Fruit fly (Drosophila melanogaster) whole organism, embryonic: Measurements from ENCODE around the gene CG7656.

Experiments used
- Abd-B ChIP-seq: fragments of 200-800 bp; sonication (Bioruptor generic); optimal IDR thresholded peaks from 2 replicates; lab custom pipeline; 2018; ENCODE audit warnings: missing biosample characterization, mild to moderate bottlenecking, missing genetic modification characterization, moderate library complexity
- CG10959 ChIP-seq: fragments of 200-800 bp; sonication (Bioruptor generic); IDR thresholded peaks from 2 replicates; pipeline ENCODE4 v1.3.6; 2022; ENCODE audit warnings: missing biosample characterization, missing genetic modification characterization
- CG10979 ChIP-seq: fragments of 200-800 bp; sonication (Bioruptor generic); optimal IDR thresholded peaks from 2 replicates; lab custom pipeline; 2018; ENCODE audit warnings: missing biosample characterization, mild to moderate bottlenecking, missing genetic modification characterization, moderate library complexity
- CG11247 ChIP-seq: fragments of 200-800 bp; sonication (Bioruptor generic); IDR thresholded peaks from 2 replicates; pipeline ENCODE4 v1.3.6; 2022; ENCODE audit warnings: missing biosample characterization, missing genetic modification characterization
- CG11696 ChIP-seq: fragments of 200-800 bp; sonication (Bioruptor generic); IDR thresholded peaks from 2 replicates; pipeline ENCODE4 v1.3.6; 2022; ENCODE audit warnings: missing biosample characterization, missing genetic modification characterization
- CG14965 ChIP-seq: fragments of 200-800 bp; sonication (Bioruptor generic); optimal IDR thresholded peaks from 2 replicates; lab custom pipeline; 2016; ENCODE audit warnings: missing biosample characterization, missing genetic modification characterization, borderline replicate concordance
- CG15073 ChIP-seq: fragments of 200-800 bp; sonication (Bioruptor generic); optimal IDR thresholded peaks from 2 replicates; lab custom pipeline; 2016; ENCODE audit warnings: missing biosample characterization, missing genetic modification characterization
- CG1529 ChIP-seq: fragments of 200-800 bp; sonication (Bioruptor generic); optimal IDR thresholded peaks from 3 replicates; lab custom pipeline; 2018; ENCODE audit warnings: missing biosample characterization, missing genetic modification characterization
- CG1602 ChIP-seq: fragments of 200-800 bp; sonication (Bioruptor generic); optimal IDR thresholded peaks from 3 replicates; lab custom pipeline; 2016; ENCODE audit warnings: missing biosample characterization, missing genetic modification characterization
- CG17829 ChIP-seq: fragments of 200-800 bp; optimal IDR thresholded peaks from 2 replicates; lab custom pipeline; 2019; ENCODE audit warnings: missing biosample characterization, mild to moderate bottlenecking, missing genetic modification characterization, moderate library complexity
- CG18262 ChIP-seq: fragments of 200-800 bp; optimal IDR thresholded peaks from 3 replicates; lab custom pipeline; 2019; ENCODE audit warnings: missing biosample characterization, mild to moderate bottlenecking, missing genetic modification characterization, moderate library complexity
- CG33213 ChIP-seq: fragments of 200-800 bp; sonication (Bioruptor generic); optimal IDR thresholded peaks from 3 replicates; lab custom pipeline; 2016; ENCODE audit warnings: missing biosample characterization, missing genetic modification characterization
- CG3726 ChIP-seq: fragments of 200-800 bp; sonication (Bioruptor generic); IDR thresholded peaks from 3 replicates; pipeline ENCODE4, ENCODE4 v1.3.6; 2022; ENCODE audit warnings: missing biosample characterization, missing genetic modification characterization
- CG4617 ChIP-seq: fragments of 200-800 bp; sonication (Bioruptor generic); optimal IDR thresholded peaks from 3 replicates; lab custom pipeline; 2016; ENCODE audit warnings: missing biosample characterization, missing genetic modification characterization, borderline replicate concordance
- CG6854 ChIP-seq: fragments of 200-800 bp; sonication (Bioruptor generic); optimal IDR thresholded peaks from 3 replicates; lab custom pipeline; 2017; ENCODE audit warnings: missing biosample characterization, mild to moderate bottlenecking, missing genetic modification characterization
- CG7271 ChIP-seq: fragments of 200-800 bp; sonication (Bioruptor generic); optimal IDR thresholded peaks from 2 replicates; lab custom pipeline; 2018; ENCODE audit warnings: missing biosample characterization, mild to moderate bottlenecking, missing genetic modification characterization, moderate library complexity
- CG7556 ChIP-seq: fragments of 200-800 bp; sonication (Bioruptor generic); optimal IDR thresholded peaks from 2 replicates; lab custom pipeline; 2017; ENCODE audit warnings: missing biosample characterization, mild to moderate bottlenecking, missing genetic modification characterization
- CG8281 ChIP-seq: fragments of 200-800 bp; sonication (Bioruptor generic); optimal IDR thresholded peaks from 2 replicates; lab custom pipeline; 2018; ENCODE audit warnings: missing biosample characterization, mild to moderate bottlenecking, missing genetic modification characterization, moderate library complexity
- CG8478 ChIP-seq: fragments of >200 bp; optimal IDR thresholded peaks from 2 replicates; lab custom pipeline; 2018
- CG8765 ChIP-seq: fragments of 200-800 bp; sonication (Bioruptor generic); IDR thresholded peaks from 2 replicates; pipeline ENCODE4 v1.3.6; 2022; ENCODE audit warnings: missing biosample characterization, missing genetic modification characterization
- CG9215 ChIP-seq: fragments of 200-800 bp; sonication (Bioruptor generic); IDR thresholded peaks from 2 replicates; pipeline ENCODE4 v1.3.6; 2022; ENCODE audit warnings: missing biosample characterization, missing genetic modification characterization
- CG9437 ChIP-seq: fragments of 200-800 bp; sonication (Bioruptor generic); optimal IDR thresholded peaks from 2 replicates; lab custom pipeline; 2018; ENCODE audit warnings: missing biosample characterization, mild to moderate bottlenecking, missing genetic modification characterization
- CG9817 ChIP-seq: fragments of 200-800 bp; sonication (Bioruptor generic); optimal IDR thresholded peaks from 2 replicates; lab custom pipeline; 2018; ENCODE audit warnings: missing biosample characterization, mild to moderate bottlenecking, missing genetic modification characterization, moderate library complexity
- Camta ChIP-seq: fragments of 200-800 bp; sonication (Bioruptor generic); optimal IDR thresholded peaks from 2 replicates; lab custom pipeline; 2016; ENCODE audit warnings: missing biosample characterization, missing genetic modification characterization
- Dad ChIP-seq: fragments of 200-800 bp; sonication (Bioruptor generic); optimal IDR thresholded peaks from 3 replicates; lab custom pipeline; 2016; ENCODE audit warnings: missing biosample characterization, missing genetic modification characterization
- Dfd ChIP-seq, 2 experiments: fragments of >200 bp; optimal IDR thresholded peaks; 2 replicates each; lab custom pipeline; 2017; ENCODE audit warnings: missing biosample characterization in 2 of 2, missing genetic modification characterization in 2 of 2
- Dp ChIP-seq: fragments of 200-800 bp; sonication (Bioruptor generic); optimal IDR thresholded peaks from 2 replicates; lab custom pipeline; 2018; ENCODE audit warnings: missing biosample characterization, mild to moderate bottlenecking, missing genetic modification characterization, moderate library complexity
- H2.0 ChIP-seq: fragments of 200-800 bp; sonication (Bioruptor generic); IDR thresholded peaks from 2 replicates; pipeline ENCODE4 v1.3.6; 2022; ENCODE audit warnings: missing biosample characterization, missing genetic modification characterization
- Hand ChIP-seq: fragments of 200-800 bp; sonication (Bioruptor generic); optimal IDR thresholded peaks from 2 replicates; lab custom pipeline; 2017; ENCODE audit warnings: mild to moderate bottlenecking, missing biosample characterization, missing genetic modification reagents, missing genetic modification characterization
- Lpt ChIP-seq: fragments of >200 bp; optimal IDR thresholded peaks from 2 replicates; lab custom pipeline; 2018; ENCODE audit warnings: missing biosample characterization, missing genetic modification characterization
- Meics ChIP-seq: fragments of 200-800 bp; sonication (Bioruptor generic); optimal IDR thresholded peaks from 2 replicates; lab custom pipeline; 2017; ENCODE audit warnings: missing biosample characterization, mild to moderate bottlenecking, missing genetic modification characterization
- Neu2 ChIP-seq: fragments of 200-800 bp; sonication (Bioruptor generic); optimal IDR thresholded peaks from 3 replicates; lab custom pipeline; 2016; ENCODE audit warnings: missing biosample characterization, missing genetic modification characterization, borderline replicate concordance
- NfI ChIP-seq: fragments of 200-800 bp; sonication (Bioruptor generic); optimal IDR thresholded peaks from 3 replicates; lab custom pipeline; 2018; ENCODE audit warnings: missing biosample characterization, mild to moderate bottlenecking, missing genetic modification characterization, moderate library complexity
- Oaz ChIP-seq: fragments of 200-800 bp; sonication (Bioruptor generic); IDR thresholded peaks from 2 replicates; pipeline ENCODE4 v1.3.6; 2022; ENCODE audit warnings: missing biosample characterization, missing genetic modification characterization
- Opbp ChIP-seq: fragments of 200-800 bp; sonication (Bioruptor generic); IDR thresholded peaks from 3 replicates; pipeline ENCODE4 v1.3.6; 2022; ENCODE audit warnings: missing biosample characterization, missing genetic modification characterization; ENCODE audit not compliant: partially characterized antibody
- Ssrp ChIP-seq: fragments of 200-800 bp; sonication (Bioruptor generic); optimal IDR thresholded peaks from 2 replicates; lab custom pipeline; 2018; ENCODE audit warnings: missing biosample characterization, mild to moderate bottlenecking, missing genetic modification characterization, moderate library complexity
- Usf ChIP-seq: fragments of 200-800 bp; sonication (Bioruptor generic); optimal IDR thresholded peaks from 2 replicates; lab custom pipeline; 2017; ENCODE audit warnings: missing genotype, missing biosample characterization, missing genetic modification characterization
- abd-A ChIP-seq: fragments of 200-800 bp; sonication (Bioruptor generic); optimal IDR thresholded peaks from 3 replicates; lab custom pipeline; 2019; ENCODE audit warnings: missing biosample characterization, mild to moderate bottlenecking, missing genetic modification characterization, moderate library complexity
- danr ChIP-seq: fragments of 200-800 bp; sonication (Bioruptor generic); IDR thresholded peaks from 2 replicates; pipeline ENCODE4 v1.3.6; 2022; ENCODE audit warnings: missing biosample characterization, missing genetic modification characterization
- dm ChIP-seq: fragments of 200-800 bp; sonication (Bioruptor generic); optimal IDR thresholded peaks from 3 replicates; lab custom pipeline; 2016; ENCODE audit warnings: missing biosample characterization, missing genetic modification characterization
- ems ChIP-seq: fragments of 200-800 bp; sonication (Bioruptor generic); optimal IDR thresholded peaks from 3 replicates; lab custom pipeline; 2016; ENCODE audit warnings: missing biosample characterization, missing genetic modification characterization
- fd64A ChIP-seq: fragments of 200-800 bp; sonication (Bioruptor generic); optimal IDR thresholded peaks from 3 replicates; lab custom pipeline; 2018; ENCODE audit warnings: missing biosample characterization, mild to moderate bottlenecking, missing genetic modification characterization
- fd96Cb ChIP-seq: fragments of 200-800 bp; sonication (Bioruptor generic); optimal IDR thresholded peaks from 2 replicates; lab custom pipeline; 2018; ENCODE audit warnings: missing biosample characterization, mild to moderate bottlenecking, missing genetic modification characterization, moderate library complexity
- gro ChIP-seq: fragments of 200-800 bp; sonication (Bioruptor generic); optimal IDR thresholded peaks from 2 replicates; lab custom pipeline; 2016; ENCODE audit warnings: missing biosample characterization, missing genetic modification characterization
- h ChIP-seq: fragments of >200 bp; optimal IDR thresholded peaks from 2 replicates; lab custom pipeline; 2017
- ind ChIP-seq: fragments of 200-800 bp; sonication (Bioruptor generic); optimal IDR thresholded peaks from 3 replicates; lab custom pipeline; 2016; ENCODE audit warnings: missing biosample characterization, missing genetic modification characterization
- lov ChIP-seq, 2 experiments: fragments of 200-800 bp in 1 of 2; fragments of >200 bp in 1 of 2; sonication (Bioruptor generic) in 1 of 2; IDR thresholded peaks in 1 of 2; optimal IDR thresholded peaks in 1 of 2; 2 replicates in 1 of 2; 3 replicates in 1 of 2; pipeline versions ENCODE4 v1.3.6 to Lab custom; 2017 to 2022; ENCODE audit warnings: missing biosample characterization in 1 of 2, missing genetic modification characterization in 1 of 2
- nmo ChIP-seq: fragments of 200-800 bp; sonication (Bioruptor generic); optimal IDR thresholded peaks from 2 replicates; lab custom pipeline; 2018; ENCODE audit warnings: missing biosample characterization, mild to moderate bottlenecking, missing genetic modification characterization, moderate library complexity
- wek ChIP-seq: fragments of 200-800 bp; sonication (Bioruptor generic); optimal IDR thresholded peaks from 3 replicates; lab custom pipeline; 2018; ENCODE audit warnings: missing biosample characterization, mild to moderate bottlenecking, missing genetic modification characterization, moderate library complexity
- yki ChIP-seq: fragments of >200 bp; optimal IDR thresholded peaks from 3 replicates; lab custom pipeline; 2018

The CG7656 gene

DNA sequence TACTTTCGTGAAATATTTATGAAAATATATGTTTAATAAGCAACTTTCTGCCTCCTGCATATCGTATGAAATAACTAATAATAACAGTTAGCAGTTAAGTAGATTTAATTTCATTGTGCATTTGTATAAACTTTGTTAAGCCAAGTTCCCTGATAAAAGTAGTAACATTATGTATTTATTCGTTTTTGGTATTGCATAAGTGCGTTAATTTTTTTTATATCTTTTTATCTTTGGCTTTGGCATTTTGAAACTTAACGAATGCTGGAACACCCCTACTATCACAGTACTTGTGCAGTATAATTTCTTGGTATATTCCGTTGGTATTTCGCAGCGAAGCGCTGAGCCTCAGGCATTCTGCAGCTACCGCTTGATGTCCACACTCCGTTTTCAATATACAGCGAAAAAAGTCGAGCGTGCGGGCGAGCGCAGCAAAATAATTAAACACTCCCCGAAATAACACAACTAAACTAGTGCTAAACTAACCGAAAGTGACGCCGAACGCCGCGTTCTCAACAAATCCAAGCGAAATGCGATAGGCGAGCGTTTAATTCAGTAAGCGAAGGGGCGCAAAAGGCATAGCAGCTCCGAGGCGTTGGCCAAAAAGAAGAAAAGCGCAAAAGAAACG is 651 bp upstream of the CG7656 start, which contains the start of gene RhoGAP71E (continued):
- TF ChIP-seq CG1529 (GFP tag; lab: Kevin White, UChicago) = no peak
- 0 out of 2 replicates have a peak, but pooled peaks have one; percentile 47 for TF ChIP-seq H2.0 (GFP tag; lab: Robert Waterston, UW)
- no peak for TF ChIP-seq dm
- TF ChIP-seq Oaz = 0 out of 2 replicates have a peak, but pooled peaks have one; percentile 32
- no peak for TF ChIP-seq CG6854 (GFP tag; lab: Kevin White, UChicago)
- peak; percentile 32 for TF ChIP-seq CG9817
- TF ChIP-seq CG11247 = peak; percentile 39; the same call in 1 of the 2 replicates
- no peak for TF ChIP-seq CG1602 (GFP tag; lab: Kevin White, UChicago)
- no peak for TF ChIP-seq Lpt (GFP tag; lab: Kevin White, UChicago)
- no peak for TF ChIP-seq Abd-B
- no peak for TF ChIP-seq CG7271 (tag; lab: Kevin White, UChicago)
- peak; percentile 51 for TF ChIP-seq CG33213
- no peak for TF ChIP-seq nmo (GFP tag; lab: Kevin White, UChicago)
- no peak for TF ChIP-seq CG10959 (GFP tag; lab: Robert Waterston, UW)
- TF ChIP-seq CG11696 = peak; percentile 36; the same call in 1 of the 2 replicates
- TF ChIP-seq CG15073 (GFP tag; lab: Kevin White, UChicago) = no peak
- peak; percentile 6 for TF ChIP-seq CG7556 (GFP tag; lab: Kevin White, UChicago)
- no peak for TF ChIP-seq Dfd (GFP tag; optimal IDR thresholded peaks at IDR 0.05; lab: Kevin White, UChicago)
- TF ChIP-seq ind = no peak
- peak; percentile 22 for TF ChIP-seq gro (GFP tag; lab: Kevin White, UChicago)
- no peak for TF ChIP-seq ems (GFP tag; lab: Kevin White, UChicago)
- TF ChIP-seq lov (optimal IDR thresholded peaks at IDR 0.05; lab: Kevin White, UChicago) = no peak
- TF ChIP-seq lov (GFP tag; IDR thresholded peaks at IDR 0.05; lab: Robert Waterston, UW) = 0 out of 3 replicates have a peak, but pooled peaks have one; percentile 28
- peak; percentile 62 for TF ChIP-seq Meics (GFP tag; lab: Kevin White, UChicago)
- peak; percentile 18 for TF ChIP-seq Hand (GFP tag; lab: Kevin White, UChicago)
- TF ChIP-seq yki (lab: Kevin White, UChicago) = no peak
- TF ChIP-seq Camta (GFP tag; lab: Kevin White, UChicago) = no peak
- no peak for TF ChIP-seq CG9437 (GFP tag; lab: Kevin White, UChicago)
- TF ChIP-seq Opbp (GFP tag; lab: Robert Waterston, UW) = peak; percentile 66; the same call in 2 of the 3 replicates
- TF ChIP-seq CG17829 (tag; lab: Kevin White, UChicago) = peak; percentile 73
- TF ChIP-seq fd96Cb (tag; lab: Kevin White, UChicago) = peak; percentile 31
- TF ChIP-seq h (lab: Kevin White, UChicago) = no peak
- no peak for TF ChIP-seq CG8765
- peak; percentile 59 for TF ChIP-seq CG4617
- no peak for TF ChIP-seq Neu2
- no peak for TF ChIP-seq abd-A (tag; lab: Kevin White, UChicago)
- no peak for TF ChIP-seq CG14965 (GFP tag; lab: Kevin White, UChicago)
- peak; percentile 11 for TF ChIP-seq Dp (GFP tag; lab: Kevin White, UChicago)
- TF ChIP-seq Usf = no peak
- TF ChIP-seq fd64A = peak; percentile 10
- peak; percentile 28 for TF ChIP-seq CG10979
- no peak for TF ChIP-seq Dad (GFP tag; lab: Kevin White, UChicago)
- TF ChIP-seq Ssrp (tag; lab: Kevin White, UChicago) = no peak
- TF ChIP-seq danr (GFP tag; lab: Robert Waterston, UW) = no peak
- peak; percentile 97 for TF ChIP-seq wek (GFP tag; lab: Kevin White, UChicago)
- no peak for TF ChIP-seq CG8281
- TF ChIP-seq CG18262 (tag; lab: Kevin White, UChicago) = peak; percentile 30
- peak; percentile 54 for TF ChIP-seq NfI
- TF ChIP-seq CG9215 (GFP tag; lab: Robert Waterston, UW) = no peak
- TF ChIP-seq CG8478 (lab: Kevin White, UChicago) = no peak
- peak; percentile 4; the same call in 1 of the 3 replicates for TF ChIP-seq CG3726 (GFP tag; lab: Robert Waterston, UW)
